Fruit fly (Drosophila melanogaster) S2 (cell line): ENCODE data around the gene CG43954.

Experiments used
- CG8478 ChIP-seq: fragments of >200 bp; optimal IDR thresholded peaks from 2 replicates; lab custom pipeline; 2018
- CTCF ChIP-seq, 2 experiments: fragments of >200 bp; optimal IDR thresholded peaks; 2 replicates each; lab custom pipeline; 2018

CG43954 gene

DNA sequence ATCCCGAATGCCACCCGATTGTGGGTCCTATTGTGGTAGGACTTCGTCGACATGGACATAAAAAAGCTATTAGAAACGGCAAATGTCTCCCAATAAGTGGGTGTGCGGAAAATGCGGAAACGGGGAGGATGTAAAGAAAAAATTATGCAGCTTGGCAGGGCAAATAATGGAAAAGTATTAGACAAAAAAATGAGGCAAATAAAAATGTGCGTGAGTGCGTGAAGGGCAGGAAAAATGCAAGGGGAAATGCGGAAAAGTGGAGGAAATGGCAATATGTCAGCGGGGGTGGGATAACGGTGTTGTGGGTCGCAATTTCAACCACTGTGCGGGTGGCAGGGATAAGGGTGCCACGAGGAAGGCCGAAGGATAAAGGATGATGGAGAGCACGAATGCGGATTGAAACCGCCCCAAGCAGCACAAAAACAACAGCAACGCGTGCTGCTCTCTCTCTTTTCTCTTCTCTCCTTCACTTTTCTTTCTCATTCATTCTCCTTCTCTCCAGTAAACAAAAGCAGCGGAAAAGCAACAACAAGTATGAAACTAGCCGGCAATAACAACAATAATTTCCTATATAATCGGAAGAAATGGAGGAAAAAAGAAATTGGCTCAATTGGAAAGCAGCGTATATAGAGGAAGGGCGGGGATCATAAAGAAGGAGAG, 66.0 kb downstream of the CG43954 start:
- TF ChIP-seq CG8478 (no peak), CTCF (optimal IDR thresholded peaks at IDR 0.05; lab: Kevin White, UChicago) (no peak)

DNA sequence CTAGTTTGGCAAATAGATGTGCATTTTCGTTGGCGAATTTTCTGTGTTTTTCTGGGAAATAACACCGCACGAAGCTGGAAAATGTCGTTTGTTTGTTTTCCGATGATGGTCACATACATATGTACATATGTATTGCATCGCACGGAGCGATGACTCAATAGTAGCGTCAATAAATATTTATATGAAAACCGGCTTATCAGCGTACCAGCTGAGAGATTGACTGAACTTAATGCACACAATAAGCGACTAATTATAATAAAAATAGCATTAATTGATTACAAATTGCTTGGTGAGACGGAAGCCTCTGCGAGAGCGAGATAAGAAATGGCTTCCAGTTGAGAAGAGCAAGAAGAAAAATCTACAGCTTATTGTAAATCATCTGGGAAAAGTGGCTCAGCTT, 67.0 kb downstream of the CG43954 start:
- no peak for TF ChIP-seq CTCF (optimal IDR thresholded peaks at IDR 0.05; lab: Kevin White, UChicago)
- no peak for TF ChIP-seq CG8478

DNA sequence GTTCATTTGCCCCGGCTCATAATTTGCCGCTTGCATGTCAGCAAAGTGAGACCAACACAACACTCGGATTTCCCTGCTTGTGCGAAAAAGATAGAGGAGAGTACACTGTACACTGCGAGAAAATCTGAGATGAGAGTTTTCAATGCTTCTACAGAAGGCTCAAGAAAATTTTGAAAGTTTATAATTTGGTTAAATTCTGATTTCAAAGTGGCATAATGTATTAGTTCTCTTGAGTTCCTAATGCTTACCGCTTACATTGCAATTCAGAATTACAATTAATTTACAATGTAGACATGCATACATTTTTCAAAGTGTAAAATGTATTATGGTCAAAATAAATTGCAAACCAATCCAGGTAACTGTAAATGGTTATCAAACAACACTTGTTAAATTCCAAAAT, 68.5 kb downstream of the CG43954 start:
- TF ChIP-seq CTCF (optimal IDR thresholded peaks at IDR 0.05; lab: Kevin White, UChicago) (no peak), CG8478 (no peak)

DNA sequence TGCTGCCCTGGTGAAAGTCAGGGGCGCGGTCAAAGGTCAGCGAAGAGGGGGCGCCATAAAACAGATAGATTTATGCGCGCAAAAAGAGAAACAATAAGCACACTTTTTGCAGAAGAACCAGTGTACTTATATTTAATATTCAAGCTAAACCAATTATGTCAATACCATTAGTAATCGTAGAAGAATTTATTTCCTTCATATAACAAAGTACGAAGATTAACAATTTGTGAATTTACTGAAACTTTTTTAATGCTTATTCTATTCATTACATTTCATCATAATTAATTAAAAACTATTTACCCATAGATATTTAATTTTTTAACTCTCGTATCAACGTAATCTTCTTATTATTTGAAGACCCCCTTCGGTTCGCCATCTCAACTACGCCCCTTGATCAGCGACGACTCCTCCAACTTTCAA, 69.4 kb downstream of the CG43954 start:
- TF ChIP-seq CG8478 (no peak), CTCF (optimal IDR thresholded peaks at IDR 0.05; lab: Kevin White, UChicago) (no peak)

DNA sequence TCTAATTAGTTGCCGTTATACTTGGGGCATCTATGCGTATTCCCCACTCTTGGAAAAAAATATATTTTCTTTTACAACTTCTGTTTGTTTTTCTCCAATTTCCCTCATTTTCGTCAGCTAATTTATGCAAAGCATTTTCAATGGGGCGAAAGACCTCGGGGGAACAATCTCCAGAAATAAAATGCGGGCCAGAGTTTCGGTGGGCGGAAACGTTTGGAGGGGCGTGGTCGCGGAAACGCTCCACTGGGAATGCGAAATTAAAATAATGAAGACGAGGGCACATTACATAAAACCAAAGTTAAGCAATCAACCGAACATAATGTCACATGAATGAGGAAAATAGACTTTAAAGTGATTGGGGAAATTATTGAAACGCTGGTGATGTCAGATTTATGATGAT, 70.4 kb downstream of the CG43954 start:
- no peak for TF ChIP-seq CTCF (optimal IDR thresholded peaks at IDR 0.05; lab: Kevin White, UChicago)
- no peak for TF ChIP-seq CG8478

DNA sequence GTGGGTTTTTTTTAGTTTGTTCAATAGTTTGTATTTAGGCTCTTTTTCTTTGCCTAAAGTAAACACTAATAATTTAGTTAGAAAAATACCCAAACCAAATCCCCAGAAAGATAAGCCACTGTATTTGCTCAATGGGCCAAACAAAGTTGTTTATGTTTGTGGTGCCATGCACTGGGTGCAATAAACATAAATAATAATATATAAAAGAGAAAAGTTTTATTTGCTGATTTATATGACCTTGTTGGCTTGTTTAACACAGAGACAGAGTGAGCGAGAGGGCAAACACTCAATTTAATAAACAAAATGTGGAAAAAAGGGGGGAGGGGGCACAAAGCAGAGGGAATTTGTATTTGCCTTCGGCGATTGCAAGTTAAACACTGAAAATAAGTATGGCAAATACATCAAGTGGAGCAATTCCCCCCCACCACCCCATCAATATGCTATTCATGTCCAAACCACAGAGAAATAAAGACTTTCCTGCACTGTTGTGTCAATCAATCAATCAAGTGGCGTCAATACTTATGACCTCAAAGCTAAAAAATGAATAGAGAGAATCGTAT, 70.9 kb downstream of the CG43954 start:
- TF ChIP-seq CG8478 (no peak), CTCF (optimal IDR thresholded peaks at IDR 0.05; lab: Kevin White, UChicago) (no peak)

DNA sequence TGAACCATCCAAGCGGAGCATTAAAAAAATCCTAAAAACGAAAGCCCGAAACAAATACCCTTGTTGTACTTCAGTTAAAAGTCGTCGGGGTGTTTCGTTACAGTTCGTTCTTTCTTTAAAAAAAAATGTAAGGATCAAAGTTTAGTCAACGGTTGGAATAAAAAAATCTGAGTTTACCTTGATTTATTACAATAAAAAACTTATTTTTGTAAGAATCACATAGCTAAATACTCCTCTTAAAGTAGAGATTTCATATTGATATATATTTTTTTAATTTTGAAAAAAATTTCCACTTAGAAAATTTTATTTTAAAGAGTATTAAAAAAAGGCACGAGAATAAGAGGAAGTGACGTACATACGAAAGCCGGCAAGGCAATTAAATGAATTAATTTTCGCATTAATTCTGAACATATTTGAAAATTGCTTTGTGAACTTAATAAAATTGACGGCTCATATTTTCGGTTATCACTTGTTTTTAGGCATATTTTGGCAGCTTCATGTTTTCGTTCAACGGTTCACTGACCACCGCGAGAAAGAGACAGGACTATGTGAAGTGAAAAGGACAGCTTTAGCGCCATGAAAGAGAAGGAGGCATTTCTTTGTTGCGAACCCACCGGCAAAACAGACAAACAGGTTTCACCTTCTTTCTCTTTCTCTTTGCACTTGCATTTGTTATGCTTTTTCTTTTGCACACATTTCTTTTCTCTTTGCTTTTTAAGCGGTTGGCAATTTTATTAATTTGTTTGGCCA, 72.7 kb downstream of the CG43954 start:
- no peak for TF ChIP-seq CG8478
- TF ChIP-seq CTCF (optimal IDR thresholded peaks at IDR 0.05; lab: Kevin White, UChicago), result no peak

DNA sequence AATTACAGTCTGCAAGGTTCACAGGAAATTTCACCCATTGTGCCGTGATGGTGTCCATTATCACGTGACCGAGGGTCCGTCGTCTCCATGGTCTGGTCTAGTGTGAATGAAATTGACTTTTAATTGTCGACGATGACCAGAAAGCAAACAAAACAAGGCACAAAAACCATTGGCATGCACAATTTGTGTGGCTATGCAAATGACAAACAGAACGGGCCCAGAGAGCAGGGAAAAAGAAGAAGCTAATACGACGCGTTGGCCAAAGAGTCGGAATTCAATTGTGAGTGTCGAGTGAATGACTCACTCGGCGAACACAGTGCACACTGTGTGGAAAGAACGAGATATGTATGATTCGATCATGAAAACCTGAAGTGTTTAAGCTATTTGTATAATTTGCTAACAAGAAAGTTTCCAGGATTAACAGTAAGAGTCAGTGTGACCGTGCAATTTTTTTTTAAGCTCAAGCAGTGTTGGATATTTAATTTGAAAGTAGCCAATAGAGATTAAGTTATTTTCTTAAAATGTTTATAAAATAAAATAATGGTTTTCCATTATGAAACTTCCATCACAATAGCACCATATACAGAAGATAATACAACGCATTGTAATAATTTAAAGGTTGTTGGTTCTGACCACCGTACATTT, 75.8 kb downstream of the CG43954 start:
- no peak for TF ChIP-seq CG8478

DNA sequence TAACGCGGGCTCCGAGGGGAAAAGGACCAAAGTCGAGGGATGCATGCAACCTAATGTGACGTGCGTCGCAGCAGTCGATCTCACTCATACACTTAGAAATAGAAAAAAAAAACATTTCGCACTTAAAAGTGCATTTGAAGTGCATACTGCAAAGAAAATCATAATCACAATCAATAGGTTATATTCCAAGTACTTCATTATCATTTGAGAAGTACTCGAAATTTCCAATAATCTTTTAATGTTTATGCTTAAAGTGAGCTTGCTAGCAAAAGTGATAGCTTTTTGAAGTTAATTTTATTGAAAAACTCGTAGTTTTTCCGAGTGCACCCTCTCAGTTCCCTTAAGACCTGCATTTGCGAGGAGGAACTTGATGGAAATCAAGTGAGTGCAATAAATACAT, 76.9 kb downstream of the CG43954 start:
- no peak for TF ChIP-seq CTCF (optimal IDR thresholded peaks at IDR 0.05; lab: Kevin White, UChicago)
- TF ChIP-seq CG8478, result no peak

DNA sequence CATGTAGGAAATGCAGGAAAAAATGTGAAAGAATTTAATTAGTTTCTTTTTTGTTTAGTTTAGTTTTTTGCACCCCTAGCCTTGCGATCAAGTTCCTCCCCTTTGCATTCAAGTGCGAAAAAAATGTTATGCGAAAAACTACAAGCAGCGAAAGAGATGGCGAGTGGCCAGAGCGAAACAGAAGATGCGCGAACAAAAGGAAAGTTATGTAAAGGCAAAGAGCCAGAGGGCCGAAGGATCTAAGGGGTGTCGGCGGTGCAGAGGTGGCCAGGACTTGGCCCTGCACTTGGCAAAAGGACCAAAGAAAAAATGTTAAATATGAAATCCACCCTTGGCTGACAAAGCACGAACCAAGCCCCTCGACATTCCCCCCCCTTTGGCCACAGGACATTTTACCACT, 77.4 kb downstream of the CG43954 start:
- TF ChIP-seq CG8478, result no peak
- no peak for TF ChIP-seq CTCF (optimal IDR thresholded peaks at IDR 0.05; lab: Kevin White, UChicago)

DNA sequence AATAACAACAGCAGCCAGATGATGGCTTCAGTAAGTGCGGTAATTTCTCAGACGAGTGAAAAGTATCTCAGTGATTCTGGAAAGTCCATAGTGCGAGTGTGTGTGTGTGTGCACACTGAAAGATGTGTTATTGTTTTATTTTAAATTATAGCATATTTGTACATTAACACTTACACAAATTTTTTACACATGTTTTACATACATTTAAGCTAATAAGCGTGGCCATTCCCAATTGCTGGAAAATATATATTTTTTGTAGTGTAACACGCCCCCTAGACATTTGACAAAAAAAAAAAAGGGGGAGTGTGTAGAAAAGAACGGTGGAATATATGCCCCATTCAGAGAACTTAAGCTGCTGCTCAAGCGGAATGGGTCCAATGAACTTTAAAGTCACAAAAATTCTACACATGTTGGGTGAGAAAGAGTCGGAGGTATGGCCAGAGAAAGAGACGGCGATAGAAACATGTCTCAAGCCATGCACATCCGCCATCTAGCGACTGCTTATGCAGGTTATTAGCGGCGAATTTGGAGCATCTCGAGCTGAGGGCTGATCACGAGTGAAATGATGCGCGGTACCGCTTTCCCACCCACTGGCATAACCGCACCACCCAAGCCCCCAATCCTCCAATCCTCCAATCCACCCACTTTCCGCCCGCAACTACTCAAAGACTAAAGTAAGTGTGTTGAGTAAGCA, 79.5 kb downstream of the CG43954 start:
- no peak for TF ChIP-seq CG8478
- peak; percentile 70 to 73 for TF ChIP-seq CTCF (optimal IDR thresholded peaks at IDR 0.05; lab: Kevin White, UChicago)

DNA sequence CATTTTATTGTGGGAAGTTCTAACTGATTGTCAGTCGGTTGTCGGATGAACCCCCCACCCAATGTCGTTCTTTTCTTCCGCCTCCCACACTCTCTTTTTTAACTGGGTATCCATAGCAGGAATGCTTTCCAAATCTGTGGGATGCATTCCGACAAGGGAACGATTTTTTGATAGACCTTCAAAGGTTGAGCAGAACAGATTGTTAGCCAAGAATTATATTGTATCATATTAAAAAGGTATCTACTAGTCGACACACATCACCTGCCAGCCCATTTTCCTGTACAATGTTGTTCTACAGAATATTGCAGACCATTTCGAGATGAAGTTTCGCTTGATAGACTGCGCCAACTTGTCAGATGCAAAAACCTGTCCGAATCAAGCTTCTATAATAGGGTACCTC, 81.7 kb downstream of the CG43954 start:
- TF ChIP-seq CTCF (optimal IDR thresholded peaks at IDR 0.05; lab: Kevin White, UChicago) (no peak), CG8478 (no peak)
